Worm (Caenorhabditis elegans) whole organism, L4/young adult: ENCODE data around the gene srh-44.

ENCODE experiments used
- W03F9.2 ChIP-seq: fragments of 150-350 bp; optimal IDR thresholded peaks from 2 replicates; lab custom pipeline; 2014; ENCODE audit warnings: missing biosample characterization, missing genetic modification characterization
- dao-5 ChIP-seq: sonication (generic microtip); optimal IDR thresholded peaks from 2 replicates; lab custom pipeline; 2016; ENCODE audit warnings: missing genotype, missing genetic modification characterization, moderate library complexity, missing compliant biosample characterization
- him-1 ChIP-seq: sonication (generic microtip); optimal IDR thresholded peaks from 2 replicates; lab custom pipeline; 2016; ENCODE audit warnings: missing genotype, missing genetic modification reagents, missing genetic modification characterization, missing compliant biosample characterization

Gene srh-44

ce11 chrII:11495806-11496205, 19.1 kb upstream of the srh-44 start:
- no peak for TF ChIP-seq dao-5 (tag; lab: Kevin White, UChicago)
- no peak for TF ChIP-seq him-1
- TF ChIP-seq W03F9.2 (tag; lab: Kevin White, UChicago) = no peak

ce11 chrII:11496767-11497166, 18.1 kb upstream of the srh-44 start, which contains the start of gene emc-5:
TSS of gene emc-5 (plus strand) at chrII:11496780.
- no peak for TF ChIP-seq him-1

DNA sequence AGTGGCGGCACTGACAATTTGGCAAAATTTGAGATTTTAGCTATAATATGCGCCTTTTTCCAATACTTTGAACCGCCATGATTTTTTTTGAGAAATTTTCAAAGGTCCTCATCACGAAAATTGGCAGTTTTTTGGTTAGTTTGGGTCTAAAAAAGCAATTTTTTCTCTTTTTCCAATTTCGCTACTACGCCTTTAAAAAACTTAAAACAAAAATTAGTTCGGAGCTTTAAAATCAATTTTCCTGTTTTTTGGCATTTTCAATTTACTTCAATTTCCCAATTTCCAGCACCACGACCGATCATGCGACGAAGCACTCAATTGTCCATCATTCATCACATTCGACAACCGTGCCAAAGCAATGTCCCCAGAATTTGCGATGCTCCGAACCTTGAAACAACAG, 17.5 kb upstream of the srh-44 start, which contains the start of gene B0334.5:
Gene B0334.5 (plus strand): TSS at position 301 of the 400 bp plus-strand sequence.
- no peak for TF ChIP-seq him-1

DNA sequence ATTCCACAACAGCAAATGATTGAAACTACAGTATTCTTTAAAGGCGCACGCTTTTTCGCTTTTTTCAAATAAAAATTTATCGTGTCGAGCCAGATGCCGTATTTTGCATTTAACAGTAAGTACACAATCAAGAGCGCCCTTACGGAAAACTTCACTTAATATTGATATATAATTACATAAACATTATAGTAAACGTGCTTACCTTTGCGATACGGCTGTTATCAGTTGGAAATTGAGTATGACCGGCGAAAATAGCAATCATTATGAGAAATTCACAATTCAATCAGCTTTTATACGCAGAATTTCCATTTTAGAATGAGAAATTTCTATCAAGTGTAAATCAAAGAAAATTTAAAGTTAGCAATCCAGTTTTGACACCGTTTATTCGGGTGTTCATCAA, 14.7 kb upstream of the srh-44 start, which contains the start of gene B0334.20:
Gene B0334.20 (minus strand): TSS at position 262 of the 400 bp plus-strand sequence.
- no peak for TF ChIP-seq dao-5 (tag; lab: Kevin White, UChicago)

ce11 chrII:11501956-11502355, 12.9 kb upstream of the srh-44 start:
- no peak for TF ChIP-seq him-1
- TF ChIP-seq W03F9.2 (tag; lab: Kevin White, UChicago) = no peak
- no peak for TF ChIP-seq dao-5 (tag; lab: Kevin White, UChicago)

DNA sequence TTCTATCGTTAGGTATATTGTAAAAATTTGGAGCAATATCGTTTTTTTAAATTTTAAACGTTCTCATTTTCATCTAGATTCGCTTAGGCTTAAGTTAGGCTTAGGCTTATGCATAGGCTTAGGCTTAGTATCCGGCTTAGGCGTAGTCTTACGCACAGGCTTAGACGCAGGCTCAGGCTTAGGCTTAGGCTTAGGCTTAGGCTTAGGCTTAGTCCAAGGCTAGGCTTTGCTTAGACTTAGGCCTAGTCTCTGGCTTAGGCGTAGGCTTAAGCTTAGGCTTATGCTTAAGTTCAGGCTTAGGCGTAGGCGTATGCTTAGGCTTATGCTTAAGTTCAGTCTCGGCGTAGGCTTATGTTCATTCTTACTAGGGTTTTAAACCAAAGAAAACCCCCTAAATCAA, 11.1 kb upstream of the srh-44 start:
- TF ChIP-seq W03F9.2 (tag; lab: Kevin White, UChicago) (no peak), him-1 (no peak), dao-5 (tag; lab: Kevin White, UChicago) (no peak)

- TF ChIP-seq W03F9.2 (tag; lab: Kevin White, UChicago) (no peak), dao-5 (tag; lab: Kevin White, UChicago) (no peak), him-1 (no peak)
Observed at ce11 chrII:11510373-11510772, 4.5 kb upstream of the srh-44 start, which contains the start of gene npr-41. TSS of gene npr-41 (plus strand) at chrII:11510673.

ce11 chrII:11512921-11513320, 2.0 kb upstream of the srh-44 start:
- TF ChIP-seq him-1 (no peak), W03F9.2 (tag; lab: Kevin White, UChicago) (no peak), dao-5 (tag; lab: Kevin White, UChicago) (no peak)

DNA sequence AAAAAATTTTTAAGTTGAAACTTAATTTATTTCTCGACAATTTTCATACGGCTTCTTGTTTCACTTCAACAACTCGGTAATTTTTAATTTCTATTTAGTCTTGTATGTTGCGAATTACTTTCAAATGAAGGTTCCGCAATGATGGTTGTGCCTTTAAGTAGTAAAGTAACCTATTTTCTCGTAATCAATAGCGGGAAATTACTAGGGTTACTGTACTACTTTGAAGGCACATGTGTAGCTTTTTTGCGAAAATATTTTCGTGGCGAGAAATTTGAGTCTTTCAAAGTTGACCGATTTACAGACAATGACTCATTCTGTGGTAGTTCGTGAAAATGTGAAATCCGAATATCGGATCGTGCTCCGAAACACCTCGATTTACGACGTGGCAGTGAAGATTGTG, 3.3 kb downstream of the srh-44 start, which contains the start of gene B0334.10:
Gene B0334.10 (plus strand): TSS at position 301 of the 400 bp plus-strand sequence.
- no peak for TF ChIP-seq W03F9.2 (tag; lab: Kevin White, UChicago)
- no peak for TF ChIP-seq dao-5 (tag; lab: Kevin White, UChicago)
- no peak for TF ChIP-seq him-1

- TF ChIP-seq dao-5 (tag; lab: Kevin White, UChicago) = no peak
- no peak for TF ChIP-seq W03F9.2 (tag; lab: Kevin White, UChicago)
- TF ChIP-seq him-1 = no peak
Observed at ce11 chrII:11521300-11521699, 6.4 kb downstream of the srh-44 start, which contains the start of gene Y62F5A.10. TSS of gene Y62F5A.10 (plus strand) at chrII:11521600.

- TF ChIP-seq W03F9.2 (tag; lab: Kevin White, UChicago) (no peak), dao-5 (tag; lab: Kevin White, UChicago) (no peak), him-1 (no peak)
Observed at ce11 chrII:11526954-11527353, 12.1 kb downstream of the srh-44 start, which contains the start of gene age-1. TSS of gene age-1 (minus strand) at chrII:11527054.

DNA sequence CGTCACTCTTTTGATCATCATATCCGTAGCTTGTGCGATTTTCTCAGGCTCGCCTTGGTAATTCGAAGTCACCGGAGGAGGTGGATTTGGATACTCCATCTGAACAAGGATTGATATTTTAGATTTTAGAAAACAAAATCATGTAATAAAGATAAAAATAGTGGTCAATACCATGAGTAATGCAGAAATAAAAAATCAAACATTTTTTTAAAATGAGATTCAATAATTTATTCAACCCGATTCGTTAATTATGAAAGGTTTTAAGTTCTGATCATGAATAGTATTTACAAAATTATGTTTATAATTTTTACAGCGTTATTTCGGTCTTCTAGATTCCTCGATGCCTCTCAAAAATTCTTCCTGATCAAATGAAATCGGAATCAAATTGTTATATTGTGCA, 18.8 kb downstream of the srh-44 start, which contains the start of gene mdt-8:
Gene mdt-8 (minus strand): TSS at position 101 of the 400 bp plus-strand sequence.
- no peak for TF ChIP-seq him-1
- no peak for TF ChIP-seq W03F9.2 (tag; lab: Kevin White, UChicago)
- TF ChIP-seq dao-5 (tag; lab: Kevin White, UChicago) = no peak

DNA sequence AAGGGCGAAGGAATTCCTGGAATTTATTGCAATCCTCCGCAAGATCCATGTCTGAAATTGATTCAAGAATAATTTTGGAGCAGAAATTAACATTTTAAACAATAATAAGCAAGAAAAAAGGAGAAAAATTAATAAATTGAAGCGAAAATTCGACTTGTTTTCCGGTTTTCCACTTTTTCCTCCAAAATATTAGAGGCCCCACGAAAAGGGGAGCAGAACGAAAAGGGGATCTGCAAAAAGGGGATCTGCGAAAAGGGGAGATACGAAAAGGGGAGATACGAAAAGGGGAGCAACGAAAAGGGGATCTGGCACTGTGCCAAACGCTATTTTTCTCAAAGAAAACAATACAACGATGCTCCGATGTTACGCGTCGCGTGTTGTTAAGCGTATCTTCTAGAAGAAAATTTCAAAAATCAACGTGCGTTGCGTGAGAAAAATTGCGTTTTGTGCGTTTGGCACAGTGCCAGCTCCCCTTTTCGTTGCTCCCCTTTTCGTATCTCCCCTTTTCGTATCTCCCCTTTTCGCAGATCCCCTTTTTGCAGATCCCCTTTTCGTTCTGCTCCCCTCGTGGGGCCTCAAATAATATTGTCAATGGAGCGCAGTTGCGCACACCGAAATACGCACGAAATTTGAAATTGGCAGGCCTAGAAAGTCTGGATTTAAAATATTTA, 19.7 kb downstream of the srh-44 start, which contains the start of gene Y62F5A.12:
Gene Y62F5A.12 (minus strand): TSS at position 51 of the 671 bp plus-strand sequence.
- TF ChIP-seq W03F9.2 (tag; lab: Kevin White, UChicago) (peak; percentile 57), him-1 (peak; percentile 62)

- TF ChIP-seq dao-5 (tag; lab: Kevin White, UChicago) = no peak
- TF ChIP-seq W03F9.2 (tag; lab: Kevin White, UChicago) = no peak
- TF ChIP-seq him-1 = no peak
Observed at ce11 chrII:11535429-11535828, 20.6 kb downstream of the srh-44 start.

DNA sequence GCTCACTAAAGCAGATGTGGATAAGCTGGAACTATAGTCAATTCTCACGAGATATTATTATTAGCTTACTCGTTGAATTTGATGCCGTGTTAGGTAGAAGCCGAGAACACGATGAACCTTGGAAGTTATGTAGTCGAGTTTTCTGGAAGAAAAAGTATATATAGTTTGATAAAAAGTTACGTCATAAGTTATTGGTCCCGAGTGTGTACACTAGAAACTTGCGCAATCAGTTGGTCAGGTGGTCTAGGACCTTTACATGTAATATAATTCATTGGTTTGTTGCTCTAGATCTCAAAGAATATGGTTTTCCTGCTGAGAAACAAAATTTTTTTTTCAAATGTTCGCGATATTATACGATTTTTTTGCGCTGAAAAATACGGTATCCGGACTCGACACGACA, 21.0 kb downstream of the srh-44 start:
- TF ChIP-seq dao-5 (tag; lab: Kevin White, UChicago) (no peak), him-1 (no peak), W03F9.2 (tag; lab: Kevin White, UChicago) (no peak)
